Worm (Caenorhabditis elegans) whole organism, mixed stage, embryonic: ENCODE measurements around the gene cwp-4.

ENCODE experiments used
- M03D4.4 ChIP-seq: sonication (generic microtip); optimal IDR thresholded peaks from 2 replicates; lab custom pipeline; 2017; ENCODE audit warnings: mild to moderate bottlenecking, missing genetic modification characterization, missing compliant biosample characterization
- bed-3 ChIP-seq: fragments of 200-800 bp; sonication (Bioruptor generic); optimal IDR thresholded peaks from 3 replicates; lab custom pipeline; 2018; ENCODE audit warnings: mild to moderate bottlenecking, missing genetic modification characterization, moderate library complexity, missing compliant biosample characterization
- blmp-1 ChIP-seq: fragments of 150-350 bp; optimal IDR thresholded peaks from 2 replicates; lab custom pipeline; 2014; ENCODE audit warnings: missing biosample characterization, missing genetic modification characterization
- ceh-39 ChIP-seq: fragments of 150-350 bp; optimal IDR thresholded peaks from 2 replicates; lab custom pipeline; 2014; ENCODE audit warnings: missing biosample characterization, missing genetic modification characterization
- ceh-43 ChIP-seq: fragments of 200-800 bp; sonication (Bioruptor generic); optimal IDR thresholded peaks from 2 replicates; lab custom pipeline; 2018; ENCODE audit warnings: mild to moderate bottlenecking, missing genetic modification characterization, moderate library complexity, missing compliant biosample characterization
- ces-1 ChIP-seq: fragments of 150-350 bp; optimal IDR thresholded peaks from 2 replicates; lab custom pipeline; 2014; ENCODE audit warnings: missing biosample characterization, missing genetic modification reagents, missing genetic modification characterization
- drap-1 ChIP-seq: fragments of 200-800 bp; sonication (Bioruptor generic); optimal IDR thresholded peaks from 3 replicates; lab custom pipeline; 2018; ENCODE audit warnings: mild to moderate bottlenecking, missing genetic modification characterization, missing compliant biosample characterization
- elt-1 ChIP-seq: sonication (generic microtip); optimal IDR thresholded peaks from 2 replicates; lab custom pipeline; 2017; ENCODE audit warnings: missing genetic modification characterization, mild to moderate bottlenecking, missing compliant biosample characterization, antibody characterized with exemption, moderate library complexity, borderline replicate concordance; ENCODE audit not compliant: insufficient read depth
- flh-1 ChIP-seq: fragments of 200-800 bp; sonication (Bioruptor generic); optimal IDR thresholded peaks from 2 replicates; lab custom pipeline; 2018; ENCODE audit warnings: mild to moderate bottlenecking, missing genetic modification characterization, moderate library complexity, missing compliant biosample characterization
- ham-2 ChIP-seq: fragments of 200-800 bp; sonication (Bioruptor generic); optimal IDR thresholded peaks from 2 replicates; lab custom pipeline; 2018; ENCODE audit warnings: mild to moderate bottlenecking, missing genetic modification characterization, missing compliant biosample characterization
- hlh-1 ChIP-seq: fragments of 150-350 bp; optimal IDR thresholded peaks from 2 replicates; lab custom pipeline; 2014; ENCODE audit warnings: missing biosample characterization, missing genetic modification reagents, missing genetic modification characterization
- lin-32 ChIP-seq: fragments of 200-800 bp; sonication (Bioruptor generic); optimal IDR thresholded peaks from 2 replicates; lab custom pipeline; 2018; ENCODE audit warnings: mild to moderate bottlenecking, missing genetic modification characterization, missing compliant biosample characterization
- mab-5 ChIP-seq: fragments of 150-350 bp; optimal IDR thresholded peaks from 2 replicates; lab custom pipeline; 2014; ENCODE audit warnings: missing biosample characterization, missing genetic modification characterization
- mls-2 ChIP-seq: sonication (generic microtip); optimal IDR thresholded peaks from 2 replicates; lab custom pipeline; 2016; ENCODE audit warnings: mild to moderate bottlenecking, missing genetic modification characterization, moderate library complexity, missing compliant biosample characterization
- nhr-12 ChIP-seq: fragments of 150-350 bp; optimal IDR thresholded peaks from 2 replicates; lab custom pipeline; 2014; ENCODE audit warnings: missing biosample characterization, missing genetic modification characterization
- nhr-2 ChIP-seq: fragments of 150-350 bp; optimal IDR thresholded peaks from 2 replicates; lab custom pipeline; 2014; ENCODE audit warnings: missing biosample characterization, missing genetic modification characterization
- nhr-237 ChIP-seq: fragments of 150-350 bp; optimal IDR thresholded peaks from 2 replicates; lab custom pipeline; 2014; ENCODE audit warnings: missing biosample characterization, missing genetic modification characterization
- nhr-28 ChIP-seq: fragments of 150-350 bp; optimal IDR thresholded peaks from 2 replicates; lab custom pipeline; 2014; ENCODE audit warnings: missing biosample characterization, missing genetic modification characterization
- nhr-76 ChIP-seq: sonication (generic microtip); optimal IDR thresholded peaks from 2 replicates; lab custom pipeline; 2017; ENCODE audit warnings: missing biosample characterization, missing genetic modification characterization
- pha-4 ChIP-seq: fragments of 150-350 bp; optimal IDR thresholded peaks from 2 replicates; lab custom pipeline; 2018; ENCODE audit warnings: missing biosample characterization, missing genetic modification reagents, missing genetic modification characterization
- sem-2 ChIP-seq: fragments of 200-800 bp; sonication (Bioruptor generic); optimal IDR thresholded peaks from 2 replicates; lab custom pipeline; 2018; ENCODE audit warnings: mild to moderate bottlenecking, missing genetic modification characterization, missing compliant biosample characterization
- snpc-4 ChIP-seq: fragments of 150-350 bp; optimal IDR thresholded peaks from 2 replicates; lab custom pipeline; 2014; ENCODE audit warnings: missing biosample characterization, missing genetic modification characterization
- tbx-8 ChIP-seq: fragments of 200-800 bp; sonication (Bioruptor generic); optimal IDR thresholded peaks from 2 replicates; lab custom pipeline; 2018; ENCODE audit warnings: mild to moderate bottlenecking, missing genetic modification characterization, moderate library complexity, missing compliant biosample characterization
- unc-120 ChIP-seq: sonication (generic microtip); optimal IDR thresholded peaks from 2 replicates; lab custom pipeline; 2017; ENCODE audit warnings: missing genetic modification characterization, missing compliant biosample characterization; ENCODE audit not compliant: poor library complexity, severe bottlenecking
- unc-39 ChIP-seq: fragments of 150-350 bp; optimal IDR thresholded peaks from 2 replicates; lab custom pipeline; 2014; ENCODE audit warnings: missing biosample characterization, missing genetic modification characterization
- unc-62 ChIP-seq: fragments of 150-350 bp; optimal IDR thresholded peaks from 2 replicates; lab custom pipeline; 2014; ENCODE audit warnings: missing biosample characterization, missing genetic modification reagents, missing genetic modification characterization
- zip-8 ChIP-seq: fragments of 150-350 bp; optimal IDR thresholded peaks from 2 replicates; lab custom pipeline; 2014; ENCODE audit warnings: missing biosample characterization, missing genetic modification characterization
- ztf-11 ChIP-seq: fragments of 150-350 bp; optimal IDR thresholded peaks from 2 replicates; lab custom pipeline; 2014; ENCODE audit warnings: missing biosample characterization, missing genetic modification characterization

cwp-4 gene

ce11 chrV:5098925-5099324, 45.5 kb downstream of the cwp-4 start, which contains the start of gene unc-46:
Gene unc-46 (minus strand): TSS chrV:5099025.
- TF ChIP-seq ceh-43 (GFP tag; lab: Kevin White, UChicago) (no peak), zip-8 (tag; lab: Kevin White, UChicago) (no peak), M03D4.4 (tag; lab: Kevin White, UChicago) (no peak), ztf-11 (tag; lab: Kevin White, UChicago) (no peak), snpc-4 (no peak), mab-5 (tag; lab: Kevin White, UChicago) (no peak), nhr-12 (no peak), hlh-1 (tag; lab: Kevin White, UChicago) (no peak), drap-1 (GFP tag; lab: Kevin White, UChicago) (no peak), ham-2 (GFP tag; lab: Kevin White, UChicago) (no peak), bed-3 (GFP tag; lab: Kevin White, UChicago) (no peak), blmp-1 (tag; lab: Kevin White, UChicago) (no peak), lin-32 (GFP tag; lab: Kevin White, UChicago) (no peak), nhr-2 (no peak), flh-1 (GFP tag; lab: Kevin White, UChicago) (no peak), nhr-28 (tag; lab: Kevin White, UChicago) (no peak)

DNA sequence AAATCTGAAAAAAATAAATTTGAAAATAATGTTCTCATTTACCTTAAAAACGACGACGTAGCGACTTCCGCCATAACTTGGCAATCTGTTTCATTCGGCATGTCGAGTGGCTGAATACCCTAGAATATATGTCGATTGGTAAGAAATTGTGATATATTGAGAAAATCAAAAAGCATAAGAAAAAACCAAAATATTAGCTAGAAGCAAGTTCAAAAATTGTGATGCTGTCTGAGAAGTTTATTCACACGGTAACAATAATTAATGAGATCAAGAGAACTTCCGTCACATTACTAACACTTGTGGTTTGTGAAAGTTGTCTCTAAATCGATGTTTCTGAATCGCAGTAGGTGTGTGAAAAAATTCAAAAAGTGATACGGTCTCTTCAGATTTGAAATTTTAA, 48.6 kb downstream of the cwp-4 start, which contains the start of gene srab-1:
Gene srab-1, minus strand, starts transcription at position 101 of the 400 bp plus-strand sequence.
- TF ChIP-seq sem-2 (GFP tag; lab: Kevin White, UChicago) (no peak), pha-4 (tag; lab: Kevin White, UChicago) (no peak), hlh-1 (tag; lab: Kevin White, UChicago) (no peak), nhr-28 (tag; lab: Kevin White, UChicago) (no peak)

DNA sequence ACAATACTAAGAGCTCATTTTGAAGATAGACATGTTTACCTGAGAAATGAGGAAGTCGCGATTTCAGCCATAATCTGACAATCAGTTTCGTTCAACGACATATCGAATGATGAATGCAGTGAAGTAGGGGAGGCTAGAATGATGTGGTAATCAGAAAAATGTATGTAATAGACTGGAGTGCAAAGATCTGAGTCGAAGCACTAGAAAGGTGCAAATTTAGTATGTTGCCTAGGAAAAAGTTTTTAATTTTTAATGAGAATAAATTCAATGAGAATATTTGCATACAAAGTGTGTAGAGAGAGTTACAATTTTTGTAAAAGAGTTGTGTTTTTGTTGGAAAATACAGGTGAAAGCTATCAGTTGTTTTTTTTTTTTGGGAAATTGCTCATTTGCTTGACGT, 51.5 kb downstream of the cwp-4 start, which contains the start of gene srab-2:
Gene srab-2, minus strand, starts transcription at position 101 of the 400 bp plus-strand sequence.
- TF ChIP-seq zip-8 (tag; lab: Kevin White, UChicago) (no peak), nhr-237 (tag; lab: Kevin White, UChicago) (no peak), tbx-8 (GFP tag; lab: Kevin White, UChicago) (no peak), ztf-11 (tag; lab: Kevin White, UChicago) (no peak), unc-120 (no peak), mls-2 (tag; lab: Kevin White, UChicago) (no peak), elt-1 (tag; lab: Kevin White, UChicago) (no peak), sem-2 (GFP tag; lab: Kevin White, UChicago) (no peak), unc-39 (tag; lab: Kevin White, UChicago) (no peak), nhr-76 (tag; lab: Kevin White, UChicago) (no peak), ham-2 (GFP tag; lab: Kevin White, UChicago) (no peak), ces-1 (GFP tag; lab: Kevin White, UChicago) (no peak), pha-4 (tag; lab: Kevin White, UChicago) (no peak), ceh-43 (GFP tag; lab: Kevin White, UChicago) (no peak), ceh-39 (no peak), unc-62 (GFP tag; lab: Kevin White, UChicago) (no peak)
